Worm (Caenorhabditis elegans): Measurements from ENCODE around the gene T02G5.14.

- TF ChIP-seq ama-1 (optimal IDR thresholded peaks at IDR 0.05) (no peak), ttx-3 (tag; optimal IDR thresholded peaks at IDR 0.05) (no peak), pros-1 (tag; optimal IDR thresholded peaks at IDR 0.05) (no peak), nhr-11 (tag; optimal IDR thresholded peaks at IDR 0.05) (no peak)
Observed at ce11 chrII:7121762-7122292, 37.7 kb downstream of the T02G5.14 start, which contains the start of gene F10E7.2.

Data from whole organism, late embryonic.